Worm (Caenorhabditis elegans) whole organism, L3 larva: ENCODE data around the gene C28H8.3.

Experiments used
- ama-1 ChIP-seq: fragments of 150-350 bp; optimal IDR thresholded peaks from 2 replicates; lab custom pipeline; 2018
- daf-12 ChIP-seq: fragments of 150-350 bp; optimal IDR thresholded peaks from 2 replicates; lab custom pipeline; 2014; ENCODE audit warnings: missing biosample characterization, missing genetic modification reagents, missing genetic modification characterization
- egl-27 ChIP-seq: sonication (generic microtip); optimal IDR thresholded peaks from 4 replicates; lab custom pipeline; 2017; ENCODE audit warnings: missing biosample characterization, missing genetic modification reagents, missing genetic modification characterization
- eor-1 ChIP-seq, 2 experiments: fragments of 150-350 bp; optimal IDR thresholded peaks; 2 replicates each; lab custom pipeline; 2014 to 2018; ENCODE audit warnings: missing biosample characterization in 2 of 2, missing genetic modification characterization in 2 of 2
- fos-1 ChIP-seq: fragments of 150-350 bp; optimal IDR thresholded peaks from 2 replicates; lab custom pipeline; 2014; ENCODE audit warnings: missing biosample characterization, missing genetic modification characterization
- mdl-1 ChIP-seq: fragments of 150-350 bp; optimal IDR thresholded peaks from 2 replicates; lab custom pipeline; 2014; ENCODE audit warnings: missing biosample characterization, missing genetic modification characterization
- nfya-1 ChIP-seq: sonication (generic microtip); optimal IDR thresholded peaks from 2 replicates; lab custom pipeline; 2017; ENCODE audit warnings: missing genetic modification characterization, mild to moderate bottlenecking, missing compliant biosample characterization, antibody characterized with exemption, moderate library complexity; ENCODE audit not compliant: insufficient read depth
- nhr-12 ChIP-seq: fragments of 150-350 bp; optimal IDR thresholded peaks from 2 replicates; lab custom pipeline; 2014; ENCODE audit warnings: missing biosample characterization, missing genetic modification characterization
- nhr-77 ChIP-seq: fragments of 150-350 bp; optimal IDR thresholded peaks from 2 replicates; lab custom pipeline; 2014; ENCODE audit warnings: missing biosample characterization, missing genetic modification characterization
- pqm-1 ChIP-seq: fragments of 150-350 bp; optimal IDR thresholded peaks from 2 replicates; lab custom pipeline; 2017; ENCODE audit warnings: missing biosample characterization, missing genetic modification characterization, inconsistent platforms
- skn-1 ChIP-seq: fragments of 150-350 bp; optimal IDR thresholded peaks from 2 replicates; lab custom pipeline; 2014; ENCODE audit warnings: missing biosample characterization, missing genetic modification characterization
- tbx-2 ChIP-seq: sonication (generic microtip); optimal IDR thresholded peaks from 2 replicates; lab custom pipeline; 2016; ENCODE audit warnings: mild to moderate bottlenecking, missing genetic modification characterization, missing compliant biosample characterization
- unc-62 ChIP-seq: fragments of 150-350 bp; sonication (generic microtip); optimal IDR thresholded peaks from 4 replicates; lab custom pipeline; 2014; ENCODE audit warnings: missing biosample characterization, missing genetic modification reagents, missing genetic modification characterization
- zag-1 ChIP-seq: fragments of 150-350 bp; optimal IDR thresholded peaks from 2 replicates; lab custom pipeline; 2014; ENCODE audit warnings: missing biosample characterization, missing genetic modification characterization

DNA sequence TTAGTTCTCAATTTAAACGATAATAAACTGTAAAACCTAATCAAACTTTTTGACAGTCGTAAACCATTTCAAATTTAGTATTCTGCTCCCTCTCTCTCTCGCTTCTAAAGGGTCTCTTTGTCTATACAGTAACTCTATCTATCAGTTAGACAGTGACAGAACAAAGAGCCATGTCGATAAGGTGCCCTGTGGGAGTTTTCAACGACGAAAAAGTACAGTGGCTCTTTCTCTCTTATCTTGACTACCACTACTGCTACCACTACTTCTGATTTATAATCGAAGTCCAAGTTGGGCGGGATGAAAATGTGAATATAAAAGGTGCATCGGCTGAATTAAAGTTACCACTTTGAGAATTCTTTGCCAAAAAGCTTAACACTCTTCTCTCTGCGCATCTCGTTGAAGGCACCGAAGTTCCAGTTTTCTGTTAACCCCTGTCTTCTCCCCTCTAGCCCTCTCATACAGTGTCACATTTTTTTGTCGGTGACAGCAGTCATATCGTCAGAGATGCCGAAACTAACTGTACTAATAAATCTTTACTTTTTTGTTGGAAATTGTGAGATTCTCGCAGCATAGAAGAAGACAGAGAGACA lies 42.4 kb downstream of the C28H8.3 start:
- no peak for TF ChIP-seq eor-1 (tag; optimal IDR thresholded peaks at IDR 0.05; lab: Kevin White, UChicago)
- peak; percentile 42 for TF ChIP-seq pqm-1 (tag; lab: Kevin White, UChicago)
- peak; percentile 44 for TF ChIP-seq ama-1 (lab: Kevin White, UChicago)
- no peak for TF ChIP-seq tbx-2
- TF ChIP-seq nfya-1 (tag; lab: Kevin White, UChicago), result peak; percentile 5
- TF ChIP-seq nhr-12 (tag; lab: Kevin White, UChicago), result no peak
- TF ChIP-seq egl-27, result no peak
- no peak for TF ChIP-seq mdl-1
- TF ChIP-seq nhr-77 (tag; lab: Kevin White, UChicago), result no peak
- no peak for TF ChIP-seq fos-1 (tag; lab: Kevin White, UChicago)
- no peak for TF ChIP-seq daf-12 (tag; lab: Kevin White, UChicago)
- no peak for TF ChIP-seq zag-1
- TF ChIP-seq skn-1 (tag; lab: Kevin White, UChicago), result no peak
- TF ChIP-seq unc-62 (GFP tag; lab: Kevin White, UChicago), result no peak
